Fruit fly (Drosophila melanogaster) whole organism, embryonic: ENCODE measurements around the gene CG13716.

Source experiments
- Antp ChIP-seq: fragments of 200-800 bp; sonication (Bioruptor generic); optimal IDR thresholded peaks from 3 replicates; lab custom pipeline; 2016; ENCODE audit warnings: missing biosample characterization, missing genetic modification characterization
- Blimp-1 ChIP-seq: fragments of 200-800 bp; sonication (Bioruptor generic); optimal IDR thresholded peaks from 3 replicates; lab custom pipeline; 2018; ENCODE audit warnings: missing biosample characterization, missing genetic modification characterization, mild to moderate bottlenecking, moderate library complexity, missing genetic modification reagents
- C15 ChIP-seq: fragments of 200-800 bp; sonication (Bioruptor generic); IDR thresholded peaks from 3 replicates; pipeline ENCODE4 v1.3.6; 2022; ENCODE audit warnings: missing biosample characterization, missing genetic modification characterization
- CG10959 ChIP-seq: fragments of 200-800 bp; sonication (Bioruptor generic); IDR thresholded peaks from 2 replicates; pipeline ENCODE4 v1.3.6; 2022; ENCODE audit warnings: missing biosample characterization, missing genetic modification characterization
- CG11398 ChIP-seq: fragments of 200-800 bp; sonication (Bioruptor generic); optimal IDR thresholded peaks from 2 replicates; lab custom pipeline; 2016; ENCODE audit warnings: missing biosample characterization, missing genetic modification characterization
- CG11696 ChIP-seq: fragments of 200-800 bp; sonication (Bioruptor generic); IDR thresholded peaks from 2 replicates; pipeline ENCODE4 v1.3.6; 2022; ENCODE audit warnings: missing biosample characterization, missing genetic modification characterization
- CG12071 ChIP-seq: fragments of 200-800 bp; sonication (Bioruptor generic); optimal IDR thresholded peaks from 3 replicates; lab custom pipeline; 2018; ENCODE audit warnings: missing biosample characterization, mild to moderate bottlenecking, missing genetic modification characterization
- CG15601 ChIP-seq: fragments of 200-800 bp; sonication (Bioruptor generic); optimal IDR thresholded peaks from 3 replicates; lab custom pipeline; 2019; ENCODE audit warnings: missing biosample characterization, mild to moderate bottlenecking, missing genetic modification characterization, moderate library complexity
- CG1603 ChIP-seq: fragments of 200-800 bp; sonication (Bioruptor generic); optimal IDR thresholded peaks from 2 replicates; lab custom pipeline; 2019; ENCODE audit warnings: missing biosample characterization, mild to moderate bottlenecking, missing genetic modification characterization, moderate library complexity
- CG18476 ChIP-seq: fragments of 200-800 bp; sonication (Bioruptor generic); optimal IDR thresholded peaks from 2 replicates; lab custom pipeline; 2016; ENCODE audit warnings: missing biosample characterization, mild to moderate bottlenecking, missing genetic modification characterization
- CG18619 ChIP-seq: fragments of 200-800 bp; sonication (Bioruptor generic); optimal IDR thresholded peaks from 3 replicates; lab custom pipeline; 2017; ENCODE audit warnings: missing biosample characterization, mild to moderate bottlenecking, missing genetic modification characterization
- CG3407 ChIP-seq: fragments of 200-800 bp; sonication (Bioruptor generic); optimal IDR thresholded peaks from 2 replicates; lab custom pipeline; 2018; ENCODE audit warnings: missing biosample characterization, mild to moderate bottlenecking, missing genetic modification characterization
- CG4328 ChIP-seq: fragments of 200-800 bp; sonication (Bioruptor generic); optimal IDR thresholded peaks from 3 replicates; lab custom pipeline; 2017; ENCODE audit warnings: missing biosample characterization, missing genetic modification reagents, missing genetic modification characterization
- CG43689 ChIP-seq: fragments of 200-800 bp; sonication (Bioruptor generic); IDR thresholded peaks from 2 replicates; pipeline ENCODE4 v1.3.6; 2022; ENCODE audit warnings: missing biosample characterization, missing genetic modification characterization
- CG4424 ChIP-seq: fragments of 200-800 bp; sonication (Bioruptor generic); optimal IDR thresholded peaks from 3 replicates; lab custom pipeline; 2016; ENCODE audit warnings: missing biosample characterization, missing genetic modification characterization
- CG4707 ChIP-seq: fragments of 200-800 bp; sonication (Bioruptor generic); optimal IDR thresholded peaks from 2 replicates; lab custom pipeline; 2018; ENCODE audit warnings: missing biosample characterization, mild to moderate bottlenecking, missing genetic modification characterization, moderate library complexity
- CG6175 ChIP-seq: fragments of 200-800 bp; sonication (Bioruptor generic); IDR thresholded peaks from 3 replicates; pipeline ENCODE4 v1.3.6; 2022; ENCODE audit warnings: missing biosample characterization, missing genetic modification characterization
- CG6254 ChIP-seq: fragments of 200-800 bp; sonication (Bioruptor generic); optimal IDR thresholded peaks from 3 replicates; lab custom pipeline; 2017; ENCODE audit warnings: mild to moderate bottlenecking, missing biosample characterization, missing genetic modification reagents, missing genetic modification characterization
- CG6272 ChIP-seq: fragments of 200-800 bp; sonication (Bioruptor generic); IDR thresholded peaks from 2 replicates; pipeline ENCODE4 v1.3.6; 2022; ENCODE audit warnings: missing biosample characterization, missing genetic modification characterization
- CG6813 ChIP-seq: fragments of 200-800 bp; sonication (Bioruptor generic); optimal IDR thresholded peaks from 2 replicates; lab custom pipeline; 2017; ENCODE audit warnings: missing biosample characterization, missing genetic modification characterization, mild to moderate bottlenecking, moderate library complexity, missing genetic modification reagents
- CG8388 ChIP-seq: fragments of 200-800 bp; sonication (Bioruptor generic); optimal IDR thresholded peaks from 2 replicates; lab custom pipeline; 2019; ENCODE audit warnings: missing biosample characterization, mild to moderate bottlenecking, missing genetic modification characterization, moderate library complexity
- CG9727 ChIP-seq: fragments of 200-800 bp; sonication (Bioruptor generic); optimal IDR thresholded peaks from 3 replicates; lab custom pipeline; 2017; ENCODE audit warnings: missing biosample characterization, mild to moderate bottlenecking, missing genetic modification characterization
- CrebB ChIP-seq: fragments of 200-800 bp; sonication (Bioruptor generic); optimal IDR thresholded peaks from 3 replicates; lab custom pipeline; 2018; ENCODE audit warnings: missing biosample characterization, mild to moderate bottlenecking, missing genetic modification characterization
- Dip3 ChIP-seq: fragments of 200-800 bp; sonication (Bioruptor generic); optimal IDR thresholded peaks from 3 replicates; lab custom pipeline; 2016; ENCODE audit warnings: missing biosample characterization, missing genetic modification characterization
- Fer2 ChIP-seq: fragments of 200-800 bp; sonication (Bioruptor generic); optimal IDR thresholded peaks from 2 replicates; lab custom pipeline; 2018; ENCODE audit warnings: missing biosample characterization, mild to moderate bottlenecking, missing genetic modification characterization, moderate library complexity
- H15 ChIP-seq: fragments of 200-800 bp; sonication (Bioruptor generic); IDR thresholded peaks from 3 replicates; pipeline ENCODE4 v1.3.6; 2022; ENCODE audit warnings: missing biosample characterization, missing genetic modification characterization
- HLH54F ChIP-seq: fragments of 200-800 bp; sonication (Bioruptor generic); optimal IDR thresholded peaks from 3 replicates; lab custom pipeline; 2016; ENCODE audit warnings: missing biosample characterization, missing genetic modification characterization
- Hey ChIP-seq: fragments of 200-800 bp; sonication (Bioruptor generic); optimal IDR thresholded peaks from 3 replicates; lab custom pipeline; 2018; ENCODE audit warnings: missing biosample characterization, mild to moderate bottlenecking, missing genetic modification characterization
- HmgZ ChIP-seq: fragments of 200-800 bp; sonication (Bioruptor generic); optimal IDR thresholded peaks from 2 replicates; lab custom pipeline; 2018; ENCODE audit warnings: missing biosample characterization, mild to moderate bottlenecking, missing genetic modification characterization
- Kr ChIP-seq: fragments of 200-800 bp; sonication (Bioruptor generic); optimal IDR thresholded peaks from 2 replicates; lab custom pipeline; 2017; ENCODE audit warnings: missing biosample characterization, mild to moderate bottlenecking, missing genetic modification characterization
- Med ChIP-seq: fragments of 200-800 bp; sonication (Bioruptor generic); peaks from one replicate; lab custom pipeline; 2016; ENCODE audit warnings: missing biosample characterization, missing genetic modification characterization, mild to moderate bottlenecking, inconsistent platforms, moderate library complexity
- Mrtf ChIP-seq: fragments of 200-800 bp; sonication (Bioruptor generic); IDR thresholded peaks from 3 replicates; pipeline ENCODE4 v1.3.6; 2022; ENCODE audit warnings: missing biosample characterization, missing genetic modification characterization
- NK7.1 ChIP-seq: fragments of 200-800 bp; sonication (Bioruptor generic); optimal IDR thresholded peaks from 3 replicates; lab custom pipeline; 2016; ENCODE audit warnings: missing biosample characterization, missing genetic modification characterization
- Sox100B ChIP-seq: fragments of 200-800 bp; sonication (Bioruptor generic); optimal IDR thresholded peaks from 3 replicates; lab custom pipeline; 2018; ENCODE audit warnings: missing biosample characterization, mild to moderate bottlenecking, missing genetic modification characterization
- Xrp1 ChIP-seq: fragments of 200-800 bp; sonication (Bioruptor generic); IDR thresholded peaks from 2 replicates; pipeline ENCODE4 v1.3.6; 2022; ENCODE audit warnings: missing biosample characterization, missing genetic modification characterization
- chn ChIP-seq: fragments of 200-800 bp; sonication (Bioruptor generic); optimal IDR thresholded peaks from 2 replicates; lab custom pipeline; 2016; ENCODE audit warnings: missing biosample characterization, missing genetic modification characterization
- croc ChIP-seq: fragments of 200-800 bp; sonication (Bioruptor generic); conservative IDR thresholded peaks from 3 replicates; pipeline ENCODE4 v1.3.6; 2022; ENCODE audit warnings: missing biosample characterization, missing genetic modification characterization
- gem ChIP-seq: fragments of 200-800 bp; sonication (Bioruptor generic); optimal IDR thresholded peaks from 2 replicates; lab custom pipeline; 2019; ENCODE audit warnings: missing biosample characterization, mild to moderate bottlenecking, missing genetic modification characterization, moderate library complexity
- jing ChIP-seq: fragments of 200-800 bp; sonication (Bioruptor generic); optimal IDR thresholded peaks from 2 replicates; lab custom pipeline; 2018; ENCODE audit warnings: missing biosample characterization, mild to moderate bottlenecking, missing genetic modification characterization
- knrl ChIP-seq: fragments of 200-800 bp; sonication (Bioruptor generic); IDR thresholded peaks from 3 replicates; pipeline ENCODE4 v1.3.6; 2022; ENCODE audit warnings: missing biosample characterization, missing genetic modification characterization; ENCODE audit not compliant: partially characterized antibody
- mld ChIP-seq: fragments of 200-800 bp; sonication (Bioruptor generic); IDR thresholded peaks from 3 replicates; pipeline ENCODE4 v1.3.6; 2022; ENCODE audit warnings: missing biosample characterization, missing genetic modification characterization; ENCODE audit not compliant: partially characterized antibody
- nau ChIP-seq: fragments of 200-800 bp; sonication (Bioruptor generic); optimal IDR thresholded peaks from 3 replicates; lab custom pipeline; 2017; ENCODE audit warnings: missing biosample characterization, mild to moderate bottlenecking, missing genetic modification characterization, missing genetic modification reagents
- org-1 ChIP-seq: fragments of 200-800 bp; sonication (Bioruptor generic); optimal IDR thresholded peaks from 2 replicates; lab custom pipeline; 2017; ENCODE audit warnings: missing biosample characterization, missing genetic modification characterization
- repo ChIP-seq: fragments of 200-800 bp; sonication (Bioruptor generic); optimal IDR thresholded peaks from 2 replicates; lab custom pipeline; 2016; ENCODE audit warnings: missing biosample characterization, missing genetic modification characterization
- salm ChIP-seq: fragments of 200-800 bp; sonication (Bioruptor generic); optimal IDR thresholded peaks from 2 replicates; lab custom pipeline; 2018; ENCODE audit warnings: missing biosample characterization, mild to moderate bottlenecking, missing genetic modification characterization
- sc ChIP-seq, 3 experiments: fragments of >200 bp in 2 of 3; fragments of 200-800 bp in 1 of 3; sonication (Bioruptor generic) in 1 of 3; optimal IDR thresholded peaks; 2 replicates in 2 of 3; 3 replicates in 1 of 3; lab custom pipeline; 2017; ENCODE audit warnings: mild to moderate bottlenecking in 1 of 3, missing biosample characterization in 1 of 3, missing genetic modification characterization in 1 of 3, missing genetic modification reagents in 1 of 3
- schlank ChIP-seq: fragments of 200-800 bp; sonication (Bioruptor generic); optimal IDR thresholded peaks from 2 replicates; lab custom pipeline; 2018; ENCODE audit warnings: missing biosample characterization, mild to moderate bottlenecking, missing genetic modification characterization
- sim ChIP-seq: fragments of 200-800 bp; sonication (Bioruptor generic); IDR thresholded peaks from 2 replicates; pipeline ENCODE4 v1.3.6; 2022; ENCODE audit warnings: missing biosample characterization, missing genetic modification characterization
- stwl ChIP-seq: fragments of 200-800 bp; sonication (Bioruptor generic); optimal IDR thresholded peaks from 3 replicates; lab custom pipeline; 2018; ENCODE audit warnings: missing biosample characterization, mild to moderate bottlenecking, missing genetic modification characterization, moderate library complexity
- tup ChIP-seq: fragments of 200-800 bp; sonication (Bioruptor generic); optimal IDR thresholded peaks from 2 replicates; lab custom pipeline; 2016; ENCODE audit warnings: missing biosample characterization, mild to moderate bottlenecking, missing genetic modification characterization, moderate library complexity
- unpg ChIP-seq: fragments of 200-800 bp; sonication (Bioruptor generic); optimal IDR thresholded peaks from 3 replicates; lab custom pipeline; 2018; ENCODE audit warnings: missing biosample characterization, mild to moderate bottlenecking, missing genetic modification characterization, moderate library complexity

CG13716 gene

DNA sequence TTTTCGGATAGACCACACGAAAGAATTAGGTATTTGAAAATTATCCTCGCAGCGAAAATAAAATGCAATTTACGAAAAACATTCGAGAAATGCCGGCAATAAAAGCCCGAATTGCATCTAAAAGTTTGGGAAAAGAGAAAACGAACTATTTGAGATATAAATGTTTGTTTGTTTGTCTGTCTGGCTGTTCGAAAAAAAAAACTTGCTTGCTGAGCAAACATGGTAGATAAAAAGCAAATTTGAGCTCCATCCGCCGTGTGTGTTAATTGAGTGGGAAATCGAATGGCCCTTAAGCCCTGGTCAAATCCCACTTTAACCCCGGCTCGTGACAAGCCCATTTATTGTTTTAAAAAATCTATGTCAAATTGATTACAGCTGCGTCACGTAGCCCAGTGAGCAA lies 19.5 kb downstream of the CG13716 start (continued):
- TF ChIP-seq CG11398 (GFP tag; lab: Kevin White, UChicago) (no peak), Sox100B (GFP tag; lab: Kevin White, UChicago) (peak; percentile 14), CG6175 (GFP tag; lab: Robert Waterston, UW) (no peak), CG9727 (GFP tag; lab: Kevin White, UChicago) (peak; percentile 7), Blimp-1 (peak; percentile 49), unpg (GFP tag; lab: Kevin White, UChicago) (peak; percentile 61), tup (GFP tag; lab: Kevin White, UChicago) (no peak), Antp (GFP tag; lab: Kevin White, UChicago) (no peak), sim (GFP tag; lab: Robert Waterston, UW) (peak; percentile 31; the same call in 1 of the 2 replicates), CG15601 (tag; lab: Kevin White, UChicago) (peak; percentile 42), CG10959 (no peak), chn (GFP tag; lab: Kevin White, UChicago) (no peak), C15 (no peak), CG18619 (GFP tag; lab: Kevin White, UChicago) (peak; percentile 25), salm (tag; lab: Kevin White, UChicago) (peak; percentile 31), HmgZ (no peak), CG1603 (tag; lab: Kevin White, UChicago) (peak; percentile 60), Hey (tag; lab: Kevin White, UChicago) (no peak), jing (GFP tag; lab: Kevin White, UChicago) (no peak), CG8388 (GFP tag; lab: Kevin White, UChicago) (peak; percentile 8), CG4707 (peak; percentile 51), gem (tag; lab: Kevin White, UChicago) (peak; percentile 57), knrl (GFP tag; lab: Robert Waterston, UW) (no peak), Med (GFP tag; lab: Kevin White, UChicago) (peak; percentile 76), CG12071 (GFP tag; lab: Kevin White, UChicago) (peak; percentile 6), Mrtf (GFP tag; lab: Robert Waterston, UW) (no peak), nau (GFP tag; lab: Kevin White, UChicago) (peak; percentile 19), CG6813 (GFP tag; lab: Kevin White, UChicago) (peak; percentile 24), CG3407 (GFP tag; lab: Kevin White, UChicago) (peak; percentile 76), NK7.1 (GFP tag; lab: Kevin White, UChicago) (no peak), mld (GFP tag; lab: Robert Waterston, UW) (no peak), CG4328 (GFP tag; lab: Kevin White, UChicago) (no peak), CG11696 (GFP tag; lab: Robert Waterston, UW) (no peak)

dm6 chr3L:4613846-4614247 lies 20.7 kb downstream of the CG13716 start:
- TF ChIP-seq CrebB (peak; percentile 39), sc (optimal IDR thresholded peaks at IDR 0.05; lab: Kevin White, UChicago) (no peak), sc (GFP tag; optimal IDR thresholded peaks at IDR 0.05; lab: Kevin White, UChicago) (no peak), Kr (GFP tag; lab: Kevin White, UChicago) (peak; percentile 83), CG4424 (GFP tag; lab: Kevin White, UChicago) (no peak), croc (GFP tag; lab: Robert Waterston, UW) (no peak), HLH54F (GFP tag; lab: Kevin White, UChicago) (no peak), CG6254 (GFP tag; lab: Kevin White, UChicago) (peak; percentile 6), org-1 (GFP tag; lab: Kevin White, UChicago) (no peak), repo (no peak), Xrp1 (GFP tag; lab: Robert Waterston, UW) (peak; percentile 54; the same call in 1 of the 2 replicates), schlank (tag; lab: Kevin White, UChicago) (no peak), CG43689 (no peak), H15 (GFP tag; lab: Robert Waterston, UW) (no peak), CG6272 (GFP tag; lab: Robert Waterston, UW) (no peak), Fer2 (tag; lab: Kevin White, UChicago) (no peak), CG18476 (peak; percentile 99), stwl (tag; lab: Kevin White, UChicago) (peak; percentile 23), Dip3 (GFP tag; lab: Kevin White, UChicago) (no peak)
